Worm (Caenorhabditis elegans): Measurements from ENCODE around the gene F38E1.10.

Gene F38E1.10

ce11 chrV:8394357-8394850, 19.1 kb upstream of the F38E1.10 start, which contains the start of the genes pho-6 and F52E1.3:
Gene pho-6, minus strand, starts transcription at chrV:8394457.
Gene F52E1.3, plus strand, starts transcription at chrV:8394800.
- TF ChIP-seq elt-3 (tag; optimal IDR thresholded peaks at IDR 0.05) (no peak), ceh-88 (GFP tag; IDR thresholded peaks at IDR 0.05) (no peak), ets-5 (GFP tag; IDR thresholded peaks at IDR 0.05) (no peak), hpl-2 (GFP tag; optimal IDR thresholded peaks at IDR 0.05) (no peak), xbp-1 (tag; optimal IDR thresholded peaks at IDR 0.05) (no peak), sptf-1 (tag; optimal IDR thresholded peaks at IDR 0.05) (no peak), C34B4.2 (tag; optimal IDR thresholded peaks at IDR 0.05) (no peak)

ce11 chrV:8389307-8389706, 14.0 kb upstream of the F38E1.10 start:
- no peak for TF ChIP-seq ceh-90 (tag; optimal IDR thresholded peaks at IDR 0.05)
- no peak for TF ChIP-seq hpl-2 (GFP tag; optimal IDR thresholded peaks at IDR 0.05)
- TF ChIP-seq ama-1 (optimal IDR thresholded peaks at IDR 0.05), result no peak

ce11 chrV:8387056-8387455, 11.7 kb upstream of the F38E1.10 start, which contains the start of gene gcy-7:
Gene gcy-7, plus strand, starts transcription at chrV:8387356.
- TF ChIP-seq pax-3 (tag; optimal IDR thresholded peaks at IDR 0.05) (no peak), fkh-4 (tag; optimal IDR thresholded peaks at IDR 0.05; ENCODE audit: borderline replicate concordance) (no peak), ceh-88 (GFP tag; IDR thresholded peaks at IDR 0.05) (no peak)

ce11 chrV:8385879-8386530, 10.7 kb upstream of the F38E1.10 start, which contains the start of gene hsp-17:
Gene hsp-17, minus strand, starts transcription at chrV:8385929.
- TF ChIP-seq nhr-47 (tag; optimal IDR thresholded peaks at IDR 0.05) (no peak), mef-2 (tag; optimal IDR thresholded peaks at IDR 0.05) (no peak), lir-3 (tag; optimal IDR thresholded peaks at IDR 0.05; ENCODE audit: poor library complexity) (no peak), sptf-1 (tag; optimal IDR thresholded peaks at IDR 0.05) (no peak), C04F5.9 (tag; optimal IDR thresholded peaks at IDR 0.05) (no peak), pqm-1 (tag; optimal IDR thresholded peaks at IDR 0.05) (peak; percentile 24), elt-2 (tag; optimal IDR thresholded peaks at IDR 0.05) (peak; percentile 66), lin-13 (GFP tag; optimal IDR thresholded peaks at IDR 0.05) (no peak), mdl-1 (tag; optimal IDR thresholded peaks at IDR 0.05) (no peak), F16B12.6 (tag; optimal IDR thresholded peaks at IDR 0.05) (no peak), efl-1 (optimal IDR thresholded peaks at IDR 0.05) (no peak), efl-1 (GFP tag; optimal IDR thresholded peaks at IDR 0.05 in 1 of 2) (peak in 1 of 2 experiments; percentile 45), Y116A8C.19 (tag; optimal IDR thresholded peaks at IDR 0.05; ENCODE audit: borderline replicate concordance) (no peak)

- TF ChIP-seq fkh-4 (tag; optimal IDR thresholded peaks at IDR 0.05; ENCODE audit: borderline replicate concordance) (no peak), unc-86 (tag; optimal IDR thresholded peaks at IDR 0.05) (no peak), nhr-28 (tag; optimal IDR thresholded peaks at IDR 0.05) (no peak), unc-62 (GFP tag; optimal IDR thresholded peaks at IDR 0.05) (no peak)
Observed at ce11 chrV:8384809-8385208, 9.5 kb upstream of the F38E1.10 start.

ce11 chrV:8383716-8384115, 8.4 kb upstream of the F38E1.10 start, which contains the start of gene F52E1.14:
Gene F52E1.14, plus strand, starts transcription at chrV:8383922.
- TF ChIP-seq fkh-10 (GFP tag; optimal IDR thresholded peaks at IDR 0.05) (no peak), aha-1 (tag; optimal IDR thresholded peaks at IDR 0.05) (no peak), lin-35 (GFP tag; optimal IDR thresholded peaks at IDR 0.05) (peak in 1 of 2 experiments; percentile 45), zip-4 (GFP tag; optimal IDR thresholded peaks at IDR 0.05) (no peak), fos-1 (tag; optimal IDR thresholded peaks at IDR 0.05) (no peak), C34B4.2 (tag; optimal IDR thresholded peaks at IDR 0.05) (no peak), elt-2 (tag; optimal IDR thresholded peaks at IDR 0.05) (peak; percentile 95), grh-1 (GFP tag; IDR thresholded peaks at IDR 0.05) (no peak), dpl-1 (GFP tag; optimal IDR thresholded peaks at IDR 0.05) (no peak), jun-1 (tag; optimal IDR thresholded peaks at IDR 0.05) (peak; percentile 24), lin-39 (tag; optimal IDR thresholded peaks at IDR 0.05) (no peak), nhr-20 (tag; optimal IDR thresholded peaks at IDR 0.05) (no peak), nhr-71 (tag; optimal IDR thresholded peaks at IDR 0.05) (peak; percentile 14)

Measured in whole organism, L1 larva.